Worm (Caenorhabditis elegans) whole organism, L4 larva: ENCODE measurements around the gene spig-4.
"Not testable (repeated sequence)": the region's sequence is repeated elsewhere in the genome, so short reads cannot be mapped to it uniquely, and the experiment has no call there.

ENCODE experiments used
- D1046.2 ChIP-seq: fragments of 200-800 bp; sonication (Bioruptor generic); IDR thresholded peaks from 2 replicates; pipeline ENCODE4 v1.3.6; 2022; ENCODE audit warnings: missing genetic modification characterization, missing compliant biosample characterization
- R02D3.7 ChIP-seq: fragments of 150-350 bp; sonication (generic microtip); optimal IDR thresholded peaks from 3 replicates; lab custom pipeline; 2014; ENCODE audit warnings: missing biosample characterization, missing genetic modification characterization
- T26A8.4 ChIP-seq: fragments of 200-800 bp; sonication (Bioruptor generic); IDR thresholded peaks from 2 replicates; pipeline ENCODE4 v1.3.6; 2022; ENCODE audit warnings: missing genetic modification characterization, missing compliant biosample characterization
- Y48G9A.11 ChIP-seq: fragments of 200-800 bp; sonication (Bioruptor generic); IDR thresholded peaks from 2 replicates; pipeline ENCODE4 v1.3.6; 2022; ENCODE audit warnings: missing genetic modification reagents, missing genetic modification characterization, missing compliant biosample characterization
- Y75B8A.6 ChIP-seq: fragments of 200-800 bp; sonication (Bioruptor generic); IDR thresholded peaks from 2 replicates; pipeline ENCODE4 v1.3.6; 2022; ENCODE audit warnings: missing genetic modification reagents, missing genetic modification characterization, missing compliant biosample characterization
- ama-1 ChIP-seq: fragments of 150-350 bp; optimal IDR thresholded peaks from 2 replicates; lab custom pipeline; 2014; ENCODE audit warnings: inconsistent platforms, mixed read lengths
- daf-12 ChIP-seq: fragments of 150-350 bp; optimal IDR thresholded peaks from 2 replicates; lab custom pipeline; 2014; ENCODE audit warnings: missing biosample characterization, missing genetic modification reagents, missing genetic modification characterization
- daf-19 ChIP-seq: fragments of 200-800 bp; sonication (Bioruptor generic); conservative IDR thresholded peaks from 2 replicates; pipeline ENCODE4 v1.3.6; 2022; ENCODE audit warnings: missing genetic modification characterization, missing compliant biosample characterization
- duxl-1 ChIP-seq: sonication (generic microtip); optimal IDR thresholded peaks from 2 replicates; lab custom pipeline; 2016; ENCODE audit warnings: mild to moderate bottlenecking, missing genetic modification characterization, moderate library complexity, missing compliant biosample characterization; ENCODE audit not compliant: poor library complexity
- egl-27 ChIP-seq: sonication (generic microtip); optimal IDR thresholded peaks from 3 replicates; lab custom pipeline; 2017; ENCODE audit warnings: missing biosample characterization, missing genetic modification reagents, missing genetic modification characterization
- hmg-1.1 ChIP-seq: fragments of 200-800 bp; sonication (Bioruptor generic); IDR thresholded peaks from 2 replicates; pipeline ENCODE4 v1.3.6; 2022; ENCODE audit warnings: missing genetic modification reagents, missing genetic modification characterization, missing compliant biosample characterization
- lin-15B ChIP-seq: fragments of 150-350 bp; sonication (generic microtip); optimal IDR thresholded peaks from 3 replicates; lab custom pipeline; 2014; ENCODE audit warnings: missing biosample characterization, missing genetic modification characterization
- lin-39 ChIP-seq: fragments of 150-350 bp; optimal IDR thresholded peaks from 2 replicates; lab custom pipeline; 2014; ENCODE audit warnings: missing biosample characterization, missing genetic modification reagents, missing genetic modification characterization
- madf-9 ChIP-seq: fragments of 200-800 bp; sonication (Bioruptor generic); conservative IDR thresholded peaks from 2 replicates; pipeline ENCODE4 v1.3.6; 2022; ENCODE audit warnings: missing genetic modification reagents, missing genetic modification characterization, missing compliant biosample characterization
- mep-1 ChIP-seq: fragments of 150-350 bp; sonication (generic microtip); optimal IDR thresholded peaks from 3 replicates; lab custom pipeline; 2014; ENCODE audit warnings: missing biosample characterization, missing genetic modification characterization
- mes-2 ChIP-seq: sonication (generic microtip); optimal IDR thresholded peaks from 2 replicates; lab custom pipeline; 2016; ENCODE audit warnings: missing genotype, mild to moderate bottlenecking, missing genetic modification characterization, missing compliant biosample characterization; ENCODE audit not compliant: poor library complexity, severe bottlenecking
- mxl-3 ChIP-seq: fragments of 200-800 bp; sonication (Bioruptor generic); optimal IDR thresholded peaks from 2 replicates; lab custom pipeline; 2018; ENCODE audit warnings: mild to moderate bottlenecking, missing genetic modification characterization, missing compliant biosample characterization
- nhr-10 ChIP-seq: fragments of 150-350 bp; optimal IDR thresholded peaks from 2 replicates; lab custom pipeline; 2014; ENCODE audit warnings: missing biosample characterization, missing genetic modification characterization
- nhr-111 ChIP-seq: fragments of 200-800 bp; sonication (Bioruptor generic); optimal IDR thresholded peaks from 2 replicates; lab custom pipeline; 2018; ENCODE audit warnings: mild to moderate bottlenecking, missing genetic modification characterization, missing compliant biosample characterization
- pqm-1 ChIP-seq: sonication (generic microtip); optimal IDR thresholded peaks from 2 replicates; lab custom pipeline; 2017; ENCODE audit warnings: missing biosample characterization, missing genetic modification characterization
- rbr-2 ChIP-seq: sonication (generic microtip); optimal IDR thresholded peaks from 2 replicates; lab custom pipeline; 2016; ENCODE audit warnings: missing genotype, missing genetic modification characterization, missing compliant biosample characterization
- sdz-12 ChIP-seq: fragments of 200-800 bp; sonication (Bioruptor generic); optimal IDR thresholded peaks from 2 replicates; lab custom pipeline; 2018; ENCODE audit warnings: mild to moderate bottlenecking, missing genetic modification characterization, missing compliant biosample characterization
- set-16 ChIP-seq: fragments of 200-800 bp; sonication (Bioruptor generic); IDR thresholded peaks from 2 replicates; pipeline ENCODE4 v1.3.6; 2022; ENCODE audit warnings: missing genetic modification reagents, missing genetic modification characterization, missing compliant biosample characterization
- snpc-1.2 ChIP-seq: fragments of 200-800 bp; sonication (Bioruptor generic); IDR thresholded peaks from 2 replicates; pipeline ENCODE4 v1.3.6; 2022; ENCODE audit warnings: missing genetic modification reagents, missing genetic modification characterization, missing compliant biosample characterization
- tra-1 ChIP-seq: fragments of 200-800 bp; sonication (Bioruptor generic); IDR thresholded peaks from 2 replicates; pipeline ENCODE4 v1.3.6; 2022; ENCODE audit warnings: missing genetic modification reagents, missing genetic modification characterization, missing compliant biosample characterization
- unc-39 ChIP-seq: sonication (generic microtip); optimal IDR thresholded peaks from 2 replicates; lab custom pipeline; 2017; ENCODE audit warnings: missing biosample characterization, missing genetic modification characterization
- unc-62 ChIP-seq, 3 experiments: fragments of 150-350 bp in 1 of 3; sonication (generic microtip); optimal IDR thresholded peaks in 2 of 3; peaks in 1 of 3; 1 replicate in 1 of 3; 2 replicates in 2 of 3; lab custom pipeline; 2014 to 2017; ENCODE audit warnings: missing biosample characterization in 3 of 3, missing genetic modification characterization in 3 of 3, missing genetic modification reagents in 3 of 3, missing genotype in 1 of 3
- zfp-3 ChIP-seq: fragments of 200-800 bp; sonication (Bioruptor generic); conservative IDR thresholded peaks from 2 replicates; pipeline ENCODE4 v1.3.6; 2022; ENCODE audit warnings: missing genetic modification reagents, missing genetic modification characterization, missing compliant biosample characterization
- zip-11 ChIP-seq: fragments of 200-800 bp; sonication (Bioruptor generic); IDR thresholded peaks from 2 replicates; pipeline ENCODE4 v1.3.6; 2022; ENCODE audit warnings: missing genetic modification characterization, missing compliant biosample characterization
- zip-2 ChIP-seq: fragments of 150-350 bp; optimal IDR thresholded peaks from 2 replicates; lab custom pipeline; 2014; ENCODE audit warnings: missing biosample characterization, missing genetic modification characterization

Gene spig-4

ce11 chrV:14314236-14314635, 7.6 kb upstream of the spig-4 start, which contains the start of gene F47B8.1:
TSS of gene F47B8.1 (minus strand) at chrV:14314336.
- peak in 1 of 2 experiments; percentile 19 for TF ChIP-seq unc-62 (GFP tag; optimal IDR thresholded peaks at IDR 0.05 in 1 of 2; lab: Kevin White, UChicago)
- TF ChIP-seq unc-62 (tag; optimal IDR thresholded peaks at IDR 0.05; lab: Kevin White, UChicago), result no peak
- TF ChIP-seq D1046.2 (GFP tag; lab: Robert Waterston, UW), result no peak

- TF ChIP-seq unc-39 (tag; lab: Kevin White, UChicago) (no peak), madf-9 (GFP tag; lab: Robert Waterston, UW) (no peak), mxl-3 (GFP tag; lab: Kevin White, UChicago) (no peak), lin-39 (tag; lab: Kevin White, UChicago) (no peak), egl-27 (tag; lab: Kevin White, UChicago) (no peak), Y75B8A.6 (GFP tag; lab: Robert Waterston, UW) (no peak), duxl-1 (no peak), mes-2 (tag; lab: Kevin White, UChicago) (no peak), snpc-1.2 (no peak), daf-19 (no peak), T26A8.4 (no peak), mep-1 (tag; lab: Kevin White, UChicago) (no peak), hmg-1.1 (GFP tag; lab: Robert Waterston, UW) (no peak), tra-1 (no peak)
These were observed 6.0 kb upstream of the spig-4 start, which contains the start of gene F14D7.8 for ce11 chrV:14312695-14313094. TSS of gene F14D7.8 (minus strand) at chrV:14312795.

- no peak for TF ChIP-seq mxl-3 (GFP tag; lab: Kevin White, UChicago)
- no peak for TF ChIP-seq set-16 (GFP tag; lab: Robert Waterston, UW)
- TF ChIP-seq daf-12 (tag; lab: Kevin White, UChicago), result no peak
- TF ChIP-seq duxl-1, result no peak
- TF ChIP-seq Y48G9A.11 (GFP tag; lab: Robert Waterston, UW), result no peak
These were observed 4.4 kb upstream of the spig-4 start, which contains the start of gene ddn-3 for ce11 chrV:14311115-14311514. TSS of gene ddn-3 (minus strand) at chrV:14311215.

ce11 chrV:14309632-14310031, 3.0 kb upstream of the spig-4 start, which contains the start of gene F14D7.14:
TSS of gene F14D7.14 (plus strand) at chrV:14309932.
- TF ChIP-seq zfp-3 (GFP tag; lab: Robert Waterston, UW); rbr-2 (tag; lab: Kevin White, UChicago); lin-15B (tag; lab: Kevin White, UChicago): not testable (repeated sequence)

- TF ChIP-seq zip-11 (GFP tag; lab: Robert Waterston, UW); nhr-10; sdz-12 (GFP tag; lab: Kevin White, UChicago): not testable (repeated sequence)
These were observed 1.5 kb upstream of the spig-4 start, which contains the start of gene spig-5 for ce11 chrV:14308164-14308563. TSS of gene spig-5 (plus strand) at chrV:14308464.

- TF ChIP-seq pqm-1 (tag; lab: Kevin White, UChicago) (peak; percentile 41), R02D3.7 (tag; lab: Kevin White, UChicago) (no peak), zip-2 (no peak), ama-1 (lab: Kevin White, UChicago) (no peak), nhr-111 (no peak)
These were observed 5.6 kb downstream of the spig-4 start, which contains the start of gene F14D7.6 for ce11 chrV:14301076-14301475. TSS of gene F14D7.6 (plus strand) at chrV:14301413.
